Fruit fly (Drosophila melanogaster): Measurements from ENCODE around the gene CG18284.

CG18284 gene

DNA sequence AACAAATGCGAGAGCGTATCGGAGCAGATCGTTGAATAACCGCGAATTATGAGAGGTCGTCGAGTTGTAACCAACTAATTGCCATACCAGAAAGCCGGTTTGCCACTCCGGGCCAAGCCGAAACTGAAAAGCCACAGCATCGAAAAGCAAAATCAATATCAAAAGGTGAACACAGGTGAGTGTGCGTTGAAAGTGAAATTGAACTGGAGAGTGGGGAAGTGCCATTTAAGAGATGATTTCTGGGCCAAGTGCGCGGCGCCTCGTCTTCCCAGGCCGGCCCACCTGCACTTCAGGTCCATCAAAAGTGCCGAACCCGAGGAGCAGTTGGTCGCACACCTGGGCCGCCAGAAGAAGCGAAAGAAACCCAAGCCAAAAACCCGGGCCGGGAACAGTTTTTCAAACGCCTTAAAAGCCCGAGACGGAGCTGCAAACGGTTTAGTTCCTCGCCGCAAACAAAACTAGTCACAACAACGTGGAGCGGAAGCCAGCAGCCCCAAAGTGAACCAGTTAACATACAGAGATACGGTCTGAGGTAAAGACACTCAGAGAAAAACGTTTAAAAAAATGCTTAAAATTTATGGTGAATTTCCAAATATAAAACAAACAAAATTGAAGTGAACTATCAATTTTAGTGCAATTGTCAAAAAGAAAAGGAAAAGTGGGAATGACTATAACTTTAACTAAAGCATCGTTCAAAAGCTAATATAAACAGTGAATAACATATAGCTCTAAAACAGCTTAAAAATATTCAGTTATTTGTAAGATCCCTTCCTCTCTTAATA is 33.4 kb downstream of the CG18284 start, which contains the start of gene CG17104 (continued):
- TF ChIP-seq CG34224 (GFP tag; IDR thresholded peaks at IDR 0.05; ENCODE audit: partially characterized antibody) (no peak), CG14050 (GFP tag; IDR thresholded peaks at IDR 0.05) (peak; percentile 31; the same call in 1 of the 3 replicates), slp2 (GFP tag; optimal IDR thresholded peaks at IDR 0.05) (no peak), Bdp1 (GFP tag; optimal IDR thresholded peaks at IDR 0.05) (no peak), knrl (GFP tag; IDR thresholded peaks at IDR 0.05; ENCODE audit: partially characterized antibody) (no peak), HLHmδ (GFP tag; optimal IDR thresholded peaks at IDR 0.05) (no peak), Stat92E (GFP tag; optimal IDR thresholded peaks at IDR 0.05) (no peak), hth (optimal IDR thresholded peaks at IDR 0.05) (no peak), CG10209 (GFP tag; optimal IDR thresholded peaks at IDR 0.05) (no peak), CG5245 (GFP tag; optimal IDR thresholded peaks at IDR 0.05) (no peak), Fer3 (tag; optimal IDR thresholded peaks at IDR 0.05) (peak; percentile 16), Hr51 (GFP tag; optimal IDR thresholded peaks at IDR 0.05) (peak in 1 of 2 experiments; percentile 51), CG7745 (tag; optimal IDR thresholded peaks at IDR 0.05) (no peak), CG30431 (GFP tag; optimal IDR thresholded peaks at IDR 0.05) (no peak), CG31441 (GFP tag; IDR thresholded peaks at IDR 0.05) (0 out of 2 replicates have a peak, but pooled peaks have one; percentile 13), al (GFP tag; IDR thresholded peaks at IDR 0.05) (no peak), CG17328 (GFP tag; IDR thresholded peaks at IDR 0.05) (no peak), gce (GFP tag; IDR thresholded peaks at IDR 0.05) (no peak), CG13775 (GFP tag; optimal IDR thresholded peaks at IDR 0.05) (no peak), sima (GFP tag; optimal IDR thresholded peaks at IDR 0.05) (no peak), dm (GFP tag; optimal IDR thresholded peaks at IDR 0.05) (no peak), pan (optimal IDR thresholded peaks at IDR 0.05) (no peak), pan (GFP tag; optimal IDR thresholded peaks at IDR 0.05 in 1 of 2, IDR thresholded peaks at IDR 0.05 in 1 of 2) (peak in 1 of 2 experiments; percentile 32), row (GFP tag; IDR thresholded peaks at IDR 0.05) (peak; percentile 49), CG33557 (GFP tag; optimal IDR thresholded peaks at IDR 0.05) (no peak), Hr3 (GFP tag; optimal IDR thresholded peaks at IDR 0.05) (no peak), Jarid2 (GFP tag; optimal IDR thresholded peaks at IDR 0.05) (peak; percentile 7), dmrt11E (tag; optimal IDR thresholded peaks at IDR 0.05) (no peak), CG4404 (GFP tag; IDR thresholded peaks at IDR 0.05) (no peak), lab (GFP tag; optimal IDR thresholded peaks at IDR 0.05) (peak; percentile 32), HLH54F (GFP tag; optimal IDR thresholded peaks at IDR 0.05) (no peak), CG12942 (GFP tag; optimal IDR thresholded peaks at IDR 0.05) (no peak), Gug (GFP tag; IDR thresholded peaks at IDR 0.05) (no peak), Pdp1 (GFP tag; optimal IDR thresholded peaks at IDR 0.05) (peak in 1 of 2 experiments; percentile 7), ab (GFP tag; optimal IDR thresholded peaks at IDR 0.05) (no peak), odd (GFP tag; optimal IDR thresholded peaks at IDR 0.05) (peak; percentile 7), Side (GFP tag; optimal IDR thresholded peaks at IDR 0.05) (no peak), sqz (GFP tag; optimal IDR thresholded peaks at IDR 0.05) (no peak), CG8388 (GFP tag; optimal IDR thresholded peaks at IDR 0.05) (no peak), CG16815 (GFP tag; optimal IDR thresholded peaks at IDR 0.05) (no peak), CG3065 (GFP tag; optimal IDR thresholded peaks at IDR 0.05) (no peak), D19A (tag; optimal IDR thresholded peaks at IDR 0.05) (no peak), stwl (tag; optimal IDR thresholded peaks at IDR 0.05) (no peak), pho (GFP tag; optimal IDR thresholded peaks at IDR 0.05) (no peak), amos (GFP tag; IDR thresholded peaks at IDR 0.05; ENCODE audit: partially characterized antibody) (no peak), bbx (GFP tag; IDR thresholded peaks at IDR 0.05; ENCODE audit: partially characterized antibody) (no peak), CG12769 (tag; optimal IDR thresholded peaks at IDR 0.05) (no peak), sisA (GFP tag; IDR thresholded peaks at IDR 0.05) (no peak; the same call in 1 of the 2 replicates), Max (GFP tag; optimal IDR thresholded peaks at IDR 0.05) (no peak)
